Worm (Caenorhabditis elegans) whole organism, L2 larva: Measurements from ENCODE around the gene ZC190.8.

Experiments used
- ama-1 ChIP-seq: fragments of 150-350 bp; optimal IDR thresholded peaks from 2 replicates; lab custom pipeline; 2018; ENCODE audit warnings: inconsistent platforms
- ceh-82 ChIP-seq: fragments of 150-350 bp; optimal IDR thresholded peaks from 2 replicates; lab custom pipeline; 2014; ENCODE audit warnings: missing biosample characterization, missing genetic modification characterization
- dmd-4 ChIP-seq: sonication (generic microtip); optimal IDR thresholded peaks from 2 replicates; lab custom pipeline; 2017; ENCODE audit warnings: missing biosample characterization, missing genetic modification characterization
- mab-5 ChIP-seq: fragments of 150-350 bp; optimal IDR thresholded peaks from 2 replicates; lab custom pipeline; 2014; ENCODE audit warnings: missing biosample characterization, missing genetic modification characterization
- nhr-11 ChIP-seq: fragments of 150-350 bp; optimal IDR thresholded peaks from 2 replicates; lab custom pipeline; 2014; ENCODE audit warnings: missing biosample characterization, missing genetic modification characterization
- nhr-23 ChIP-seq: fragments of 150-350 bp; optimal IDR thresholded peaks from 2 replicates; lab custom pipeline; 2014; ENCODE audit warnings: missing biosample characterization, missing genetic modification reagents, missing genetic modification characterization
- nhr-237 ChIP-seq: fragments of 150-350 bp; optimal IDR thresholded peaks from 2 replicates; lab custom pipeline; 2014; ENCODE audit warnings: missing biosample characterization, missing genetic modification characterization
- zag-1 ChIP-seq: fragments of 150-350 bp; optimal IDR thresholded peaks from 2 replicates; lab custom pipeline; 2014; ENCODE audit warnings: missing biosample characterization, missing genetic modification characterization
- ztf-11 ChIP-seq: sonication (generic microtip); optimal IDR thresholded peaks from 2 replicates; lab custom pipeline; 2017; ENCODE audit warnings: missing biosample characterization, missing genetic modification characterization

DNA sequence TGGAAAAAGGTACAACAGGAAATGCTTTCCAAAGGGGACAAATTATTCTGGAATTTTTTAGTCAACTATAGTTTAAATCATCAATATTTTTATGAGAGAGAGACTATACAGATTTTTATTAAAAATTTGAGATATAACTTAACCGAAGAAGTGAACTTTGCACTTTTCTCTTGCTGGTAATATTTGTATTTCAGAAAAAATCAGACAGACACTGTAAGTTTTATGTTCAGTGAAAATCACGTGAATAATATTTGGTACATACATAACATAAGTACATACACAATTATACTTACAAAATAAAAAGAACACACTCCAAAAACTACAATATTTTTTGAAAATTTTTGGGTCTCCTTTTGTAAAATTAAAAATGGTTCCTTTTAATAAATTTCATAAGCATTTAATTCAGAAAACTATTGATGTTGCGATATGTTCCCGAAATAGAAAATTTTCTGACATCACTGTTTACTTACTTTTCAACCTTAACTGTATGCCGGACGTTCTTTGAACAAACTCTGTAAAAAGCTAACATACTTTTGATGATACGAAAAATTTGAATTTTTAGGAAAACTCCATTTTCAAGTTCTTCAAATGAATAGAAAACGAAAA, 49.8 kb downstream of the ZC190.8 start, which contains the start of the genes F28A12.10 and acd-4:
- no peak for TF ChIP-seq ceh-82 (tag; lab: Kevin White, UChicago)
- no peak for TF ChIP-seq ztf-11 (tag; lab: Kevin White, UChicago)
- no peak for TF ChIP-seq mab-5 (tag; lab: Kevin White, UChicago)
- no peak for TF ChIP-seq zag-1 (tag; lab: Kevin White, UChicago)
- TF ChIP-seq ama-1: no peak
- TF ChIP-seq nhr-23 (tag; lab: Kevin White, UChicago): no peak
- no peak for TF ChIP-seq dmd-4
- TF ChIP-seq nhr-11 (tag; lab: Kevin White, UChicago): no peak
- no peak for TF ChIP-seq nhr-237 (tag; lab: Kevin White, UChicago)
